Fruit fly (Drosophila melanogaster) whole organism, embryonic: Measurements from ENCODE around the gene obst-G.

Experiments
- CG12155 ChIP-seq: fragments of 200-800 bp; sonication (Bioruptor generic); optimal IDR thresholded peaks from 3 replicates; lab custom pipeline; 2016; ENCODE audit warnings: missing biosample characterization, missing genetic modification characterization
- CG14965 ChIP-seq: fragments of 200-800 bp; sonication (Bioruptor generic); optimal IDR thresholded peaks from 2 replicates; lab custom pipeline; 2016; ENCODE audit warnings: missing biosample characterization, missing genetic modification characterization, borderline replicate concordance
- CG8478 ChIP-seq: fragments of >200 bp; optimal IDR thresholded peaks from 2 replicates; lab custom pipeline; 2018
- br ChIP-seq: fragments of >200 bp; optimal IDR thresholded peaks from 2 replicates; lab custom pipeline; 2017
- odd ChIP-seq: fragments of 200-800 bp; sonication (Bioruptor generic); optimal IDR thresholded peaks from 2 replicates; lab custom pipeline; 2017; ENCODE audit warnings: missing biosample characterization, mild to moderate bottlenecking, missing genetic modification characterization
- phol ChIP-seq: fragments of 200-800 bp; sonication (Bioruptor generic); optimal IDR thresholded peaks from 3 replicates; lab custom pipeline; 2018; ENCODE audit warnings: missing biosample characterization, mild to moderate bottlenecking, missing genetic modification characterization, moderate library complexity
- usp ChIP-seq: fragments of >200 bp; optimal IDR thresholded peaks from 2 replicates; lab custom pipeline; 2017; ENCODE audit warnings: missing biosample characterization, missing genetic modification characterization

DNA sequence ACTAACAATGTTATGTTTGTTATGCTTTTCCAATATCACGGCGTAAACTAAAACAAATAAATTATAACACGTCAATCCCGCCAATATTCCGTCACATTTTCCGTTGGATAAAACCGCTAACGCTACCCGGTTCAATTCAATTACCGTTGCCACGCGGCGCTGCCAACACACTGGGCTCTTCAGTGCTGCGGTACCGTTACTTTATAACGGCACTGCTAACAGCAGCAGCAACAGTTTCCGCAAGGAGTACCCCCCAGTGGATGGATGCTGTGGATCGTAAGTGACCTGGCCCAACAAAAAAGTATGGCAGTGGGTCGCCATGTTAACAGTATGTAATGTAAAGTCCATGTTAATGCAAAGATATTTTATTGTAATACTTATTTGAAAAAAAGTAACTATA lies 14.4 kb downstream of the obst-G start, which contains the start of gene CG44837:
- TF ChIP-seq usp (GFP tag; lab: Kevin White, UChicago) (no peak), CG14965 (no peak), odd (GFP tag; lab: Kevin White, UChicago) (no peak), br (lab: Kevin White, UChicago) (no peak), phol (no peak), CG12155 (GFP tag; lab: Kevin White, UChicago) (no peak), CG8478 (no peak)
